Worm (Caenorhabditis elegans): ENCODE results near the gene set-26.
"Not testable (repeated sequence)": the region's sequence is repeated elsewhere in the genome, so short reads cannot be mapped to it uniquely, and the experiment has no call there.

The set-26 gene

DNA sequence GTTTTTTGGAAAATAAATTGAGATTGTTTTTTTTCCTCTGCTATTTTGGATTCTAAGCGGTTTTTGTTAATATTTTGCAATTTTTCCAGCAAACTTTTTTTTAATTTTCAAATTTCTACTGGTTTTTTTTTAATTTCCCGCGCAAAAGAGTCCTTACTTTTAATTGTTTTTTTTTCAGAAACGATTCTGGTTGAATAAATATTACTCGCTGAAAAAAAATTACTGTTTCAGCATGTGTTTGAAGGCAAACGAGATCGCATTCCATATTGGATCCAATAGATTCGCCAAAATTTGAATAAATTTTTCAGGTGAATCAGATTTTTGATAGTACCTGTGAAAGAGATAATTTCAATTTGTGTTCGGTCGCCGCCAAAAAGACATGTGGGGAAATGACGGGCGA, 25.9 kb downstream of the set-26 start:
- TF ChIP-seq him-1 (tag; optimal IDR thresholded peaks at IDR 0.05) (no peak), W03F9.2 (tag; optimal IDR thresholded peaks at IDR 0.05) (no peak), dao-5 (tag; optimal IDR thresholded peaks at IDR 0.05) (no peak)

DNA sequence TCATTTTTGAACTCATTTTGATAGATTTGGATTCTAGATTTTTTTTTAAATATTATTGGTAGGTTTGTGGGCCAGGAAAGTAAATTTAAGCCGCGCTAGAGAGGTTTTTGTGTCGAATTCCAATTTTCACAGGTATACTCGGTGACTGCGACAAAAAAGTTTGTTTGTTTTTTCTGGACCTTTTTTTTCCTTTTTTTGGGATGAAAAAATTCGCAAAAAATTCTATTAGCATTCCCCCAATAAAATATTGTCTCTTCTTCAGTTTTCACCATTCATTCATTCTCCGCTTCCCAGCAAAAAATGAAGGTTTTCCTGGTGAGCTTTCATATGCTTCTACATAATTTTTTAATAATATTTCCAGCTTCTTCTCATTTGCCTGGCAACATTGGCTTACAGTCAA, 26.6 kb downstream of the set-26 start, which contains the start of gene Y51H4A.936:
Gene Y51H4A.936 (plus strand): TSS at position 301 of the 400 bp plus-strand sequence.
- no peak for TF ChIP-seq dao-5 (tag; optimal IDR thresholded peaks at IDR 0.05)
- TF ChIP-seq W03F9.2 (tag; optimal IDR thresholded peaks at IDR 0.05): no peak
- TF ChIP-seq him-1 (tag; optimal IDR thresholded peaks at IDR 0.05): no peak

DNA sequence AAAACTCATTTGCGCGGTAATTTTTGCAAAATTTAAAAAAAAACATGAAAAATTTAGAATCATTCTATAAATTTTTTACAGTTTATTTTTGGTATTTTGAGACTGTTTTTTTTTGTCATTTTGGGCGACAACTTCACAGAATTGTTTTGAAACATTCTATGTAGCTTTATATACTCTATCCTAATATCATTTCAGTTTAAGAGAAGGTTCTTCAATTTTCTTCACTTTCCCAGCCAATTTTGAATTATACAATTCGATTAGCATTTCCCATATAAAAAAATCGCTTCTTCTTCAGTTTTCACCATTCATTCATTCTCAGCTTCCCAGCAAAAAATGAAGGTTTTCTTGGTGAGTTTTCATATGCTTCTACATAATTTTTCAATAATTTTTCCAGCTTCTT, 28.0 kb downstream of the set-26 start, which contains the start of gene fipr-28:
Gene fipr-28 (plus strand): TSS at position 301 of the 400 bp plus-strand sequence.
- no peak for TF ChIP-seq him-1 (tag; optimal IDR thresholded peaks at IDR 0.05)
- no peak for TF ChIP-seq dao-5 (tag; optimal IDR thresholded peaks at IDR 0.05)
- TF ChIP-seq W03F9.2 (tag; optimal IDR thresholded peaks at IDR 0.05): no peak

DNA sequence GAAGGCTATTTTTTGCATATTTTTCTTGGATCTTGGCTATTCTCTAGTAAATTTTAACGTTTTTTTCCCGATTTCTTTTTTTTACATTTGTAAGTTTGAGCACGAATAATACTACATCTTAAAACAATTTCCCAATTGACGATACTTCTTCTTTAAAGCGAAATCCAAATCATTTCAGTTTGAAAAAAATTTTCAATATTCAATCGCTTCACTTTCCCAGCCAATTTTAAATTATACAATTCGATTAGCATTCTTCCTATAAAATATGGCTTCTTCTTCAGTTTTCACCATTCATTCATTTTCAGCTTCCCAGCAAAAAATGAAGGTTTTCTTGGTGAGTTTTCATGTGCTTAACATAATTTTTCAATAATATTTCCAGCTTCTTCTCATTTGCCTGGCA, 29.8 kb downstream of the set-26 start, which contains the start of gene fip-7:
Gene fip-7 (plus strand): TSS at position 301 of the 400 bp plus-strand sequence.
- not testable (repeated sequence) for TF ChIP-seq dao-5, him-1, W03F9.2 (tag; optimal IDR thresholded peaks at IDR 0.05)

DNA sequence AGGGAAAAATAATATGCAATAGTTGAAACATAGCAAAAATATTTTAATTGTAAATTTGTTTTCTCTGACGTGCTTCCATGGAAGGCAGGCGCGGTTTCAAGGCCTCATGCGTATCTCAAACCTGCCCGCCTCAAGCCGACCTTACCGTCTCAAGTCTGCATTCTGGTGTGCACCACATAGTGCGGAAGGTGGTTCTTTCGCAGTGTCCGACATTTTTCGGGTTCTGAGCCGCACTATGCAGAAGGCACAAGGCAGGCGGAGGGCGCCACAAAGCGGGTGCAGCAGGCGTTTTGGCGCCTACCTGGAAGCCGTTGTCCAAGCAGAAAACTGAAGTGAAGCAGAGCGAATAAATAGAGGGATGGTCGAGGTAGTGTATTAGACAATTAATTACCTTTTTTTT, 33.2 kb downstream of the set-26 start:
- no peak for TF ChIP-seq W03F9.2 (tag; optimal IDR thresholded peaks at IDR 0.05)
- TF ChIP-seq dao-5 (tag; optimal IDR thresholded peaks at IDR 0.05): no peak
- no peak for TF ChIP-seq him-1 (tag; optimal IDR thresholded peaks at IDR 0.05)

DNA sequence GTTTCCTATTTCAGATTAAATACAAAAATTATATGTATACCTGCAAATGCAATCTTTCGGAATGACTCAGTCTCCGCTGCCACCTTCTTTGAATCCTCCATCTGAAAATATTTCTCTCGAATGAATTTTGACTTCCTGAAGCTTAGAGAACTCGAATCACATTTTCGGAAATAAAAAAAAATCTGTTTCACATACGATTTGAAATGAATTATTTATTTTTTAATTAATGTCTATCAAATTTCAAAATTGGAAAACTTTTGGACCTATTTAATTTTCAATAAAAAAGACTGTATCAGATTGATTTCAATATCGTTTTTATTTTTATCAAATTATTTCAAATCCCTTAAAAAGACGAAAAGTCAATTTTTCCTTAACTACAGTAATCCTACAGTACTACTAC, 53.0 kb downstream of the set-26 start, which contains the start of gene col-137:
Gene col-137 (minus strand): TSS at position 101 of the 400 bp plus-strand sequence.
- TF ChIP-seq W03F9.2 (tag; optimal IDR thresholded peaks at IDR 0.05) (no peak), him-1 (tag; optimal IDR thresholded peaks at IDR 0.05) (no peak), dao-5 (tag; optimal IDR thresholded peaks at IDR 0.05) (no peak)

DNA sequence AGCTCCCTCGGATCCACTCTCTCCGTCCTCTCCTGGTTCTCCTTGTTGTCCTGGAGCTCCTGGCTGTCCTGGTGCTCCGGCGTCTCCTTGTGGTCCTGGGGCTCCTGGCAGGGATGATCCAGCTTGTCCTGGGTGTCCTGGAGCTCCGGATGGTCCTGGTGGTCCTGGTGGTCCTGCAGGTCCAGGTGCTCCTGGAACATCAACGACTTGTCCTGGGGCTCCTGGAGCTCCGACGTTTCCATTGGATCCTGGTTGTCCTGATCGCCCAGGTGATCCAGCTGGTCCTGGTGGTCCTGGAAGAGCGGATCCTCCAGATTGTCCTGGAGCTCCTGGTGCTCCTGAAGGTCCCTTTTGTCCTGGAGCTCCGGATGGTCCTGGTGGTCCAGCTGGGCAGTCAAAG, 54.1 kb downstream of the set-26 start:
- TF ChIP-seq dao-5 (tag; optimal IDR thresholded peaks at IDR 0.05) (no peak), him-1 (tag; optimal IDR thresholded peaks at IDR 0.05) (no peak), W03F9.2 (tag; optimal IDR thresholded peaks at IDR 0.05) (no peak)
